Worm (Caenorhabditis elegans) whole organism, L3 larva: ENCODE measurements around the gene nlp-81.

Experiments
- R02D3.7 ChIP-seq: fragments of 150-350 bp; optimal IDR thresholded peaks from 2 replicates; lab custom pipeline; 2014; ENCODE audit warnings: missing biosample characterization, missing genetic modification characterization
- ZK546.5 ChIP-seq: sonication (generic microtip); optimal IDR thresholded peaks from 2 replicates; lab custom pipeline; 2017; ENCODE audit warnings: missing biosample characterization, missing genetic modification characterization
- aly-2 ChIP-seq: fragments of 150-350 bp; optimal IDR thresholded peaks from 2 replicates; lab custom pipeline; 2014; ENCODE audit warnings: missing biosample characterization, missing genetic modification characterization
- ama-1 ChIP-seq: fragments of 150-350 bp; optimal IDR thresholded peaks from 2 replicates; lab custom pipeline; 2018
- ceh-16 ChIP-seq: sonication (generic microtip); optimal IDR thresholded peaks from 2 replicates; lab custom pipeline; 2017; ENCODE audit warnings: missing biosample characterization, missing genetic modification characterization
- ceh-28 ChIP-seq: fragments of 150-350 bp; optimal IDR thresholded peaks from 2 replicates; lab custom pipeline; 2014; ENCODE audit warnings: missing biosample characterization, missing genetic modification reagents, missing genetic modification characterization
- ceh-82 ChIP-seq: fragments of 150-350 bp; optimal IDR thresholded peaks from 2 replicates; lab custom pipeline; 2014; ENCODE audit warnings: missing biosample characterization, missing genetic modification characterization
- daf-12 ChIP-seq: fragments of 150-350 bp; optimal IDR thresholded peaks from 2 replicates; lab custom pipeline; 2014; ENCODE audit warnings: missing biosample characterization, missing genetic modification reagents, missing genetic modification characterization
- egl-27 ChIP-seq: sonication (generic microtip); optimal IDR thresholded peaks from 4 replicates; lab custom pipeline; 2017; ENCODE audit warnings: missing biosample characterization, missing genetic modification reagents, missing genetic modification characterization
- egl-5 ChIP-seq: fragments of 150-350 bp; optimal IDR thresholded peaks from 2 replicates; lab custom pipeline; 2017; ENCODE audit warnings: missing biosample characterization, missing genetic modification reagents, missing genetic modification characterization, inconsistent platforms
- elt-1 ChIP-seq: fragments of 150-350 bp; optimal IDR thresholded peaks from 2 replicates; lab custom pipeline; 2014; ENCODE audit warnings: missing biosample characterization, missing genetic modification characterization
- elt-2 ChIP-seq: sonication (generic microtip); optimal IDR thresholded peaks from 2 replicates; lab custom pipeline; 2016; ENCODE audit warnings: missing genetic modification reagents, mild to moderate bottlenecking, missing genetic modification characterization, missing compliant biosample characterization
- elt-3 ChIP-seq, 3 experiments: fragments of 150-350 bp in 1 of 3; sonication (generic microtip) in 2 of 3; optimal IDR thresholded peaks; 2 replicates in 2 of 3; 4 replicates in 1 of 3; lab custom pipeline; 2014 to 2017; ENCODE audit warnings: missing biosample characterization in 3 of 3, missing genetic modification characterization in 3 of 3
- eor-1 ChIP-seq, 2 experiments: fragments of 150-350 bp; optimal IDR thresholded peaks; 2 replicates each; lab custom pipeline; 2014 to 2018; ENCODE audit warnings: missing biosample characterization in 2 of 2, missing genetic modification characterization in 2 of 2
- fkh-10 ChIP-seq: sonication (generic microtip); optimal IDR thresholded peaks from 2 replicates; lab custom pipeline; 2017; ENCODE audit warnings: missing biosample characterization, missing genetic modification reagents, missing genetic modification characterization
- fos-1 ChIP-seq: fragments of 150-350 bp; optimal IDR thresholded peaks from 2 replicates; lab custom pipeline; 2014; ENCODE audit warnings: missing biosample characterization, missing genetic modification characterization
- jun-1 ChIP-seq: fragments of 150-350 bp; optimal IDR thresholded peaks from 2 replicates; lab custom pipeline; 2014; ENCODE audit warnings: missing biosample characterization, missing genetic modification reagents, missing genetic modification characterization
- lin-15B ChIP-seq: fragments of 150-350 bp; optimal IDR thresholded peaks from 2 replicates; lab custom pipeline; 2014; ENCODE audit warnings: missing biosample characterization, missing genetic modification characterization
- lin-39 ChIP-seq: fragments of 150-350 bp; optimal IDR thresholded peaks from 2 replicates; lab custom pipeline; 2018; ENCODE audit warnings: missing biosample characterization, missing genetic modification reagents, missing genetic modification characterization
- lsy-12 ChIP-seq: sonication (generic microtip); optimal IDR thresholded peaks from 2 replicates; lab custom pipeline; 2016; ENCODE audit warnings: mild to moderate bottlenecking, missing genetic modification characterization, missing compliant biosample characterization
- mdl-1 ChIP-seq: fragments of 150-350 bp; optimal IDR thresholded peaks from 2 replicates; lab custom pipeline; 2014; ENCODE audit warnings: missing biosample characterization, missing genetic modification characterization
- mml-1 ChIP-seq: fragments of 150-350 bp; sonication (generic microtip); optimal IDR thresholded peaks from 3 replicates; lab custom pipeline; 2014; ENCODE audit warnings: missing biosample characterization, missing genetic modification characterization
- nfya-1 ChIP-seq: sonication (generic microtip); optimal IDR thresholded peaks from 2 replicates; lab custom pipeline; 2017; ENCODE audit warnings: missing genetic modification characterization, mild to moderate bottlenecking, missing compliant biosample characterization, antibody characterized with exemption, moderate library complexity; ENCODE audit not compliant: insufficient read depth
- nhr-11 ChIP-seq: fragments of 150-350 bp; optimal IDR thresholded peaks from 2 replicates; lab custom pipeline; 2014; ENCODE audit warnings: missing biosample characterization, missing genetic modification characterization
- nhr-12 ChIP-seq: fragments of 150-350 bp; optimal IDR thresholded peaks from 2 replicates; lab custom pipeline; 2014; ENCODE audit warnings: missing biosample characterization, missing genetic modification characterization
- nhr-23 ChIP-seq: fragments of 150-350 bp; optimal IDR thresholded peaks from 2 replicates; lab custom pipeline; 2014; ENCODE audit warnings: missing biosample characterization, missing genetic modification reagents, missing genetic modification characterization
- nhr-25 ChIP-seq: sonication (generic microtip); optimal IDR thresholded peaks from 2 replicates; lab custom pipeline; 2017; ENCODE audit warnings: missing biosample characterization, missing genetic modification characterization
- nhr-43 ChIP-seq: sonication (generic microtip); optimal IDR thresholded peaks from 2 replicates; lab custom pipeline; 2016; ENCODE audit warnings: mild to moderate bottlenecking, missing genetic modification characterization, missing compliant biosample characterization; ENCODE audit not compliant: poor library complexity, severe bottlenecking
- pha-4 ChIP-seq: fragments of 150-350 bp; optimal IDR thresholded peaks from 2 replicates; lab custom pipeline; 2014; ENCODE audit warnings: missing biosample characterization, missing genetic modification reagents, missing genetic modification characterization
- sea-2 ChIP-seq: fragments of 150-350 bp; sonication (generic microtip); optimal IDR thresholded peaks from 4 replicates; lab custom pipeline; 2014; ENCODE audit warnings: missing biosample characterization, missing genetic modification reagents, missing genetic modification characterization
- skn-1 ChIP-seq: fragments of 150-350 bp; optimal IDR thresholded peaks from 2 replicates; lab custom pipeline; 2014; ENCODE audit warnings: missing biosample characterization, missing genetic modification characterization
- tbx-2 ChIP-seq: sonication (generic microtip); optimal IDR thresholded peaks from 2 replicates; lab custom pipeline; 2016; ENCODE audit warnings: mild to moderate bottlenecking, missing genetic modification characterization, missing compliant biosample characterization
- unc-39 ChIP-seq: sonication (generic microtip); optimal IDR thresholded peaks from 4 replicates; lab custom pipeline; 2017; ENCODE audit warnings: missing biosample characterization, missing genetic modification characterization
- unc-62 ChIP-seq: fragments of 150-350 bp; sonication (generic microtip); optimal IDR thresholded peaks from 4 replicates; lab custom pipeline; 2014; ENCODE audit warnings: missing biosample characterization, missing genetic modification reagents, missing genetic modification characterization
- zag-1 ChIP-seq: fragments of 150-350 bp; optimal IDR thresholded peaks from 2 replicates; lab custom pipeline; 2014; ENCODE audit warnings: missing biosample characterization, missing genetic modification characterization
- ztf-11 ChIP-seq: fragments of 150-350 bp; optimal IDR thresholded peaks from 2 replicates; lab custom pipeline; 2014; ENCODE audit warnings: missing biosample characterization, missing genetic modification characterization
- ztf-4 ChIP-seq: fragments of 150-350 bp; optimal IDR thresholded peaks from 2 replicates; lab custom pipeline; 2014; ENCODE audit warnings: missing biosample characterization, missing genetic modification characterization

Gene nlp-81

ce11 chrIV:3202111-3202510, 26.2 kb upstream of the nlp-81 start, which contains the start of the genes Y67D8B.3 and Y67D8B.5:
Y67D8B.3 (minus strand) TSS chrIV:3202211.
Y67D8B.5 (plus strand) TSS chrIV:3202343.
- TF ChIP-seq pha-4 (no peak), lsy-12 (tag; lab: Kevin White, UChicago) (no peak), nhr-43 (no peak), nhr-23 (no peak), egl-5 (tag; lab: Kevin White, UChicago) (no peak), daf-12 (tag; lab: Kevin White, UChicago) (no peak), elt-1 (tag; lab: Kevin White, UChicago) (no peak), ceh-28 (tag; lab: Kevin White, UChicago) (no peak), zag-1 (tag; lab: Kevin White, UChicago) (no peak), elt-2 (tag; lab: Kevin White, UChicago) (no peak)
- TF ChIP-seq, all 47 proteins: peak for 0

ce11 chrIV:3199041-3199440, 23.1 kb upstream of the nlp-81 start:
- TF ChIP-seq skn-1 (tag; lab: Kevin White, UChicago) (no peak), nhr-23 (no peak), sea-2 (GFP tag; lab: Kevin White, UChicago) (no peak), ztf-11 (tag; lab: Kevin White, UChicago) (no peak), lin-15B (tag; lab: Kevin White, UChicago) (no peak), lin-39 (tag; lab: Kevin White, UChicago) (no peak), unc-39 (no peak), mdl-1 (tag; lab: Kevin White, UChicago) (no peak), nhr-12 (tag; lab: Kevin White, UChicago) (no peak), ZK546.5 (tag; lab: Kevin White, UChicago) (no peak), elt-1 (tag; lab: Kevin White, UChicago) (no peak), nhr-43 (no peak)

ce11 chrIV:3196367-3196766, 20.4 kb upstream of the nlp-81 start:
- TF ChIP-seq nfya-1 (no peak), fkh-10 (GFP tag; lab: Kevin White, UChicago) (no peak), ama-1 (lab: Kevin White, UChicago) (no peak), ztf-11 (tag; lab: Kevin White, UChicago) (no peak), elt-1 (tag; lab: Kevin White, UChicago) (no peak), elt-3 (tag; optimal IDR thresholded peaks at IDR 0.05; lab: Kevin White, UChicago) (no peak), eor-1 (tag; optimal IDR thresholded peaks at IDR 0.05; lab: Kevin White, UChicago) (no peak), zag-1 (tag; lab: Kevin White, UChicago) (no peak), egl-27 (tag; lab: Kevin White, UChicago) (no peak), unc-39 (no peak), ceh-82 (no peak), nhr-12 (tag; lab: Kevin White, UChicago) (no peak), ceh-28 (tag; lab: Kevin White, UChicago) (no peak), ceh-16 (tag; lab: Kevin White, UChicago) (no peak), mml-1 (tag; lab: Kevin White, UChicago) (no peak), daf-12 (tag; lab: Kevin White, UChicago) (no peak), nhr-25 (tag; lab: Kevin White, UChicago) (no peak), egl-5 (tag; lab: Kevin White, UChicago) (no peak), R02D3.7 (tag; lab: Kevin White, UChicago) (no peak)
- TF ChIP-seq, all 47 proteins: peak for 0

ce11 chrIV:3191466-3191865, 15.5 kb upstream of the nlp-81 start, which contains the start of gene Y67D8B.2:
Y67D8B.2 (minus strand) TSS chrIV:3191566.
- TF ChIP-seq ceh-16 (tag; lab: Kevin White, UChicago) (no peak), daf-12 (tag; lab: Kevin White, UChicago) (no peak), pha-4 (no peak), nhr-12 (tag; lab: Kevin White, UChicago) (no peak), ceh-28 (tag; lab: Kevin White, UChicago) (no peak), aly-2 (tag; lab: Kevin White, UChicago) (no peak), fos-1 (tag; lab: Kevin White, UChicago) (no peak), unc-62 (GFP tag; lab: Kevin White, UChicago) (no peak), elt-2 (tag; lab: Kevin White, UChicago) (no peak), jun-1 (tag; lab: Kevin White, UChicago) (no peak), nhr-11 (tag; lab: Kevin White, UChicago) (no peak), elt-1 (tag; lab: Kevin White, UChicago) (no peak), ztf-4 (tag; lab: Kevin White, UChicago) (no peak), nhr-43 (no peak), ama-1 (lab: Kevin White, UChicago) (no peak), tbx-2 (tag; lab: Kevin White, UChicago) (no peak), ztf-11 (tag; lab: Kevin White, UChicago) (no peak)
